Worm (Caenorhabditis elegans): ENCODE data around the gene R07C12.1.

- no peak for TF ChIP-seq nhr-11 (tag; optimal IDR thresholded peaks at IDR 0.05)
- no peak for TF ChIP-seq hlh-4 (tag; optimal IDR thresholded peaks at IDR 0.05)
- no peak for TF ChIP-seq blmp-1 (tag; optimal IDR thresholded peaks at IDR 0.05)
- TF ChIP-seq egl-27 (tag; optimal IDR thresholded peaks at IDR 0.05) = no peak
- TF ChIP-seq alr-1 (tag; optimal IDR thresholded peaks at IDR 0.05; ENCODE audit: borderline replicate concordance) = no peak
- TF ChIP-seq pag-3 (tag; optimal IDR thresholded peaks at IDR 0.05; ENCODE audit: borderline replicate concordance, insufficient read depth) = no peak
- no peak for TF ChIP-seq nhr-76 (tag; optimal IDR thresholded peaks at IDR 0.05)
- TF ChIP-seq mdl-1 (tag; optimal IDR thresholded peaks at IDR 0.05) = no peak
- TF ChIP-seq lin-39 (tag; optimal IDR thresholded peaks at IDR 0.05) = no peak
Observed at ce11 chrIV:4120263-4120662, 32.0 kb upstream of the R07C12.1 start, which contains the start of gene F49F1.5.
